In genomic region chr3L:9339021-9339420, dm6 we compare ENCODE assay signal across 3 fruit fly cellular contexts.
A peak's percentile ranks its signal among the peaks of the same experiment; 100 is the strongest.
TF ChIP-seq lines count a peak whose summit lies in the region.

No protein-coding gene starts in this region.

- TF ChIP-seq CTCF in whole organism, embryonic (GFP tag; optimal IDR thresholded peaks at IDR 0.05; lab: Kevin White, UChicago), result no peak

TF ChIP-seq in whole organism, adult, 20 proteins besides CTCF, POLR2A, EP300 and RAD21:
- TF ChIP-seq CG12768 (GFP tag; optimal IDR thresholded peaks at IDR 0.05; lab: Kevin White, UChicago), result no peak
- peak; percentile 77 for TF ChIP-seq kay (GFP tag; lab: Kevin White, UChicago; ENCODE audit: borderline replicate concordance)
- TF ChIP-seq CG33017 (tag; optimal IDR thresholded peaks at IDR 0.05; lab: Kevin White, UChicago), result peak; percentile 5
- peak; percentile 15 for TF ChIP-seq CG5204 (GFP tag; optimal IDR thresholded peaks at IDR 0.05; lab: Kevin White, UChicago)
- TF ChIP-seq CG7045 (GFP tag; optimal IDR thresholded peaks at IDR 0.05; lab: Kevin White, UChicago), result no peak

TF ChIP-seq in whole organism, embryonic, 481 proteins besides CTCF, POLR2A, EP300 and RAD21:
- TF ChIP-seq Mrtf (GFP tag; IDR thresholded peaks at IDR 0.05; lab: Robert Waterston, UW) (no peak), oc (tag; optimal IDR thresholded peaks at IDR 0.05; lab: Kevin White, UChicago) (no peak), CG42726 (GFP tag; IDR thresholded peaks at IDR 0.05; lab: Robert Waterston, UW; ENCODE audit: partially characterized antibody) (no peak), sd (tag; optimal IDR thresholded peaks at IDR 0.05; lab: Kevin White, UChicago) (no peak), Med (GFP tag; lab: Kevin White, UChicago) (peak; percentile 79), Xrp1 (GFP tag; IDR thresholded peaks at IDR 0.05; lab: Robert Waterston, UW) (no peak), CG6689 (GFP tag; IDR thresholded peaks at IDR 0.05; lab: Robert Waterston, UW) (no peak), stc (GFP tag; IDR thresholded peaks at IDR 0.05; lab: Robert Waterston, UW) (no peak), CG9932 (GFP tag; IDR thresholded peaks at IDR 0.05; lab: Robert Waterston, UW) (peak; percentile 26; the same call in 1 of the 2 replicates), slbo (GFP tag; IDR thresholded peaks at IDR 0.05; lab: Robert Waterston, UW) (peak; percentile 43), dysf (GFP tag; IDR thresholded peaks at IDR 0.05; lab: Robert Waterston, UW) (peak; percentile 7; the same call in 1 of the 3 replicates), Dp (GFP tag; optimal IDR thresholded peaks at IDR 0.05; lab: Kevin White, UChicago) (no peak), CG7839 (tag; optimal IDR thresholded peaks at IDR 0.05; lab: Kevin White, UChicago) (peak; percentile 37), grau (tag; optimal IDR thresholded peaks at IDR 0.05; lab: Kevin White, UChicago) (peak; percentile 7), CG2120 (GFP tag; optimal IDR thresholded peaks at IDR 0.05; lab: Kevin White, UChicago) (peak; percentile 21), ftz-f1 (GFP tag; optimal IDR thresholded peaks at IDR 0.05; lab: Kevin White, UChicago) (no peak), chinmo (GFP tag; IDR thresholded peaks at IDR 0.05; lab: Robert Waterston, UW; ENCODE audit: partially characterized antibody) (no peak), D19A (tag; optimal IDR thresholded peaks at IDR 0.05; lab: Kevin White, UChicago) (peak; percentile 21), Hey (tag; optimal IDR thresholded peaks at IDR 0.05; lab: Kevin White, UChicago) (no peak), sr (GFP tag; IDR thresholded peaks at IDR 0.05; lab: Robert Waterston, UW) (no peak), sens (GFP tag; lab: Kevin White, UChicago) (peak; percentile 70), CrebB (tag; optimal IDR thresholded peaks at IDR 0.05; lab: Kevin White, UChicago) (no peak), row (GFP tag; IDR thresholded peaks at IDR 0.05; lab: Robert Waterston, UW) (peak; percentile 56), Rfx (GFP tag; IDR thresholded peaks at IDR 0.05; lab: Robert Waterston, UW) (0 out of 2 replicates have a peak, but pooled peaks have one; percentile 25), pfk (GFP tag; optimal IDR thresholded peaks at IDR 0.05; lab: Kevin White, UChicago) (no peak), CG8765 (GFP tag; IDR thresholded peaks at IDR 0.05; lab: Robert Waterston, UW) (no peak), eve (GFP tag; optimal IDR thresholded peaks at IDR 0.05; lab: Kevin White, UChicago) (no peak), maf-S (GFP tag; optimal IDR thresholded peaks at IDR 0.05; lab: Kevin White, UChicago) (no peak), CG9876 (GFP tag; optimal IDR thresholded peaks at IDR 0.05; lab: Kevin White, UChicago) (no peak), CG11504 (tag; optimal IDR thresholded peaks at IDR 0.05; lab: Kevin White, UChicago) (peak; percentile 2), CG10366 (GFP tag; IDR thresholded peaks at IDR 0.05; lab: Robert Waterston, UW) (no peak), Abd-B (GFP tag; optimal IDR thresholded peaks at IDR 0.05; lab: Kevin White, UChicago) (no peak), Nf-YC (tag; optimal IDR thresholded peaks at IDR 0.05; lab: Kevin White, UChicago) (no peak), CG9215 (GFP tag; IDR thresholded peaks at IDR 0.05; lab: Robert Waterston, UW) (no peak), lilli (GFP tag; optimal IDR thresholded peaks at IDR 0.05; lab: Kevin White, UChicago) (peak; percentile 24), wdn (GFP tag; IDR thresholded peaks at IDR 0.05; lab: Robert Waterston, UW) (no peak), E2f2 (GFP tag; IDR thresholded peaks at IDR 0.05; lab: Robert Waterston, UW) (no peak), hkb (optimal IDR thresholded peaks at IDR 0.05; lab: Kevin White, UChicago) (no peak), hkb (GFP tag; IDR thresholded peaks at IDR 0.05; lab: Robert Waterston, UW) (peak; percentile 39), Deaf1 (tag; optimal IDR thresholded peaks at IDR 0.05; lab: Kevin White, UChicago) (no peak)

TF ChIP-seq in whole organism, prepupa, 60 proteins besides CTCF, POLR2A, EP300 and RAD21 (continues in another document):
- TF ChIP-seq CG9139 (GFP tag; optimal IDR thresholded peaks at IDR 0.05; lab: Kevin White, UChicago), result no peak
- peak; percentile 7 for TF ChIP-seq CG6276 (GFP tag; optimal IDR thresholded peaks at IDR 0.05; lab: Kevin White, UChicago)
- no peak for TF ChIP-seq eg (GFP tag; IDR thresholded peaks at IDR 0.05; lab: Robert Waterston, UW)
- peak; percentile 20 for TF ChIP-seq acj6 (GFP tag; optimal IDR thresholded peaks at IDR 0.05; lab: Kevin White, UChicago)
- no peak for TF ChIP-seq CG34406 (GFP tag; optimal IDR thresholded peaks at IDR 0.05; lab: Kevin White, UChicago)
- no peak for TF ChIP-seq ss (GFP tag; optimal IDR thresholded peaks at IDR 0.05; lab: Kevin White, UChicago)
- TF ChIP-seq Sox14 (GFP tag; optimal IDR thresholded peaks at IDR 0.05; lab: Kevin White, UChicago), result peak; percentile 3
- TF ChIP-seq pdm3 (GFP tag; optimal IDR thresholded peaks at IDR 0.05; lab: Kevin White, UChicago), result peak; percentile 45
- no peak for TF ChIP-seq CG15336 (GFP tag; IDR thresholded peaks at IDR 0.05; lab: Robert Waterston, UW)
- TF ChIP-seq CG11294 (GFP tag; IDR thresholded peaks at IDR 0.05; lab: Robert Waterston, UW), result no peak; the same call in 1 of the 2 replicates
- TF ChIP-seq esn (GFP tag; optimal IDR thresholded peaks at IDR 0.05; lab: Kevin White, UChicago), result no peak
- peak; percentile 34 for TF ChIP-seq CG11762 (GFP tag; optimal IDR thresholded peaks at IDR 0.05; lab: Kevin White, UChicago; ENCODE audit: insufficient read depth)
- no peak for TF ChIP-seq CG6163 (GFP tag; IDR thresholded peaks at IDR 0.05; lab: Robert Waterston, UW)
- no peak for TF ChIP-seq CG6792 (GFP tag; optimal IDR thresholded peaks at IDR 0.05; lab: Kevin White, UChicago)
- no peak for TF ChIP-seq CG8632 (GFP tag; optimal IDR thresholded peaks at IDR 0.05; lab: Kevin White, UChicago)
- no peak for TF ChIP-seq CG7368 (GFP tag; optimal IDR thresholded peaks at IDR 0.05; lab: Kevin White, UChicago)
- peak; percentile 80 for TF ChIP-seq Eip78C (GFP tag; lab: Kevin White, UChicago)
- no peak for TF ChIP-seq spab (GFP tag; optimal IDR thresholded peaks at IDR 0.05; lab: Kevin White, UChicago)
- TF ChIP-seq OdsH (GFP tag; optimal IDR thresholded peaks at IDR 0.05; lab: Kevin White, UChicago), result peak; percentile 19
- no peak for TF ChIP-seq Hr38 (GFP tag; optimal IDR thresholded peaks at IDR 0.05; lab: Kevin White, UChicago)
- no peak for TF ChIP-seq Smox (GFP tag; optimal IDR thresholded peaks at IDR 0.05; lab: Kevin White, UChicago)
- no peak for TF ChIP-seq lz (GFP tag; optimal IDR thresholded peaks at IDR 0.05; lab: Kevin White, UChicago)
- no peak for TF ChIP-seq dsx (GFP tag; optimal IDR thresholded peaks at IDR 0.05; lab: Kevin White, UChicago; ENCODE audit: poor library complexity, severe bottlenecking)
- TF ChIP-seq fd85E (GFP tag; optimal IDR thresholded peaks at IDR 0.05; lab: Kevin White, UChicago), result no peak
- TF ChIP-seq Hr4 (GFP tag; optimal IDR thresholded peaks at IDR 0.05; lab: Kevin White, UChicago), result peak; percentile 23
- no peak for TF ChIP-seq CG6854 (GFP tag; optimal IDR thresholded peaks at IDR 0.05; lab: Kevin White, UChicago)
- TF ChIP-seq Blimp-1 (GFP tag; optimal IDR thresholded peaks at IDR 0.05; lab: Kevin White, UChicago), result no peak
- TF ChIP-seq Lpt (GFP tag; optimal IDR thresholded peaks at IDR 0.05; lab: Kevin White, UChicago), result no peak
- TF ChIP-seq Met (GFP tag; optimal IDR thresholded peaks at IDR 0.05; lab: Kevin White, UChicago), result no peak
- no peak for TF ChIP-seq Ets96B (tag; optimal IDR thresholded peaks at IDR 0.05; lab: Kevin White, UChicago)
- no peak for TF ChIP-seq CG3032 (tag; optimal IDR thresholded peaks at IDR 0.05; lab: Kevin White, UChicago)
- TF ChIP-seq CG32006 (GFP tag; optimal IDR thresholded peaks at IDR 0.05; lab: Kevin White, UChicago), result peak; percentile 18
- TF ChIP-seq CG10669 (GFP tag; optimal IDR thresholded peaks at IDR 0.05; lab: Kevin White, UChicago), result no peak
- TF ChIP-seq Hr39 (GFP tag; optimal IDR thresholded peaks at IDR 0.05; lab: Kevin White, UChicago), result no peak
- TF ChIP-seq CG4318 (GFP tag; optimal IDR thresholded peaks at IDR 0.05; lab: Kevin White, UChicago), result no peak
- peak; percentile 69 for TF ChIP-seq svp (GFP tag; lab: Kevin White, UChicago)
- TF ChIP-seq Eip75B (GFP tag; optimal IDR thresholded peaks at IDR 0.05; lab: Kevin White, UChicago), result no peak
- no peak for TF ChIP-seq Sox102F (GFP tag; optimal IDR thresholded peaks at IDR 0.05; lab: Kevin White, UChicago)
- TF ChIP-seq net (GFP tag; optimal IDR thresholded peaks at IDR 0.05; lab: Kevin White, UChicago), result peak; percentile 11
- TF ChIP-seq CG6808 (GFP tag; optimal IDR thresholded peaks at IDR 0.05; lab: Kevin White, UChicago), result no peak
- no peak for TF ChIP-seq CG16779 (tag; optimal IDR thresholded peaks at IDR 0.05; lab: Kevin White, UChicago)
- TF ChIP-seq CG8119 (GFP tag; IDR thresholded peaks at IDR 0.05; lab: Robert Waterston, UW), result peak; percentile 21; the same call in 1 of the 3 replicates
- TF ChIP-seq dac (GFP tag; optimal IDR thresholded peaks at IDR 0.05; lab: Kevin White, UChicago), result no peak
- TF ChIP-seq Eip93F (GFP tag; optimal IDR thresholded peaks at IDR 0.05; lab: Kevin White, UChicago), result no peak
- TF ChIP-seq CG11902 (GFP tag; optimal IDR thresholded peaks at IDR 0.05; lab: Kevin White, UChicago), result no peak
- no peak for TF ChIP-seq fkh (GFP tag; optimal IDR thresholded peaks at IDR 0.05; lab: Kevin White, UChicago)
- peak; percentile 12; the same call in 1 of the 2 replicates for TF ChIP-seq Gug (GFP tag; IDR thresholded peaks at IDR 0.05; lab: Robert Waterston, UW)
- no peak for TF ChIP-seq vri (GFP tag; optimal IDR thresholded peaks at IDR 0.05; lab: Kevin White, UChicago)
- no peak for TF ChIP-seq CG1621 (tag; optimal IDR thresholded peaks at IDR 0.05; lab: Kevin White, UChicago)
- no peak for TF ChIP-seq CG8319 (GFP tag; optimal IDR thresholded peaks at IDR 0.05; lab: Kevin White, UChicago)
- TF ChIP-seq achi (GFP tag; optimal IDR thresholded peaks at IDR 0.05; lab: Kevin White, UChicago), result no peak
- TF ChIP-seq CG3919 (GFP tag; optimal IDR thresholded peaks at IDR 0.05; lab: Kevin White, UChicago), result no peak
- TF ChIP-seq Sox15 (GFP tag; optimal IDR thresholded peaks at IDR 0.05; lab: Kevin White, UChicago), result peak; percentile 7
- no peak for TF ChIP-seq Ets21C (GFP tag; optimal IDR thresholded peaks at IDR 0.05; lab: Kevin White, UChicago)
- TF ChIP-seq topi (GFP tag; optimal IDR thresholded peaks at IDR 0.05; lab: Kevin White, UChicago), result no peak
- no peak for TF ChIP-seq salr (GFP tag; optimal IDR thresholded peaks at IDR 0.05; lab: Kevin White, UChicago)
- no peak for TF ChIP-seq cyc (GFP tag; optimal IDR thresholded peaks at IDR 0.05; lab: Kevin White, UChicago)
